Worm (Caenorhabditis elegans) whole organism, young adult: ENCODE measurements around the gene arrd-6.

Source experiments
- B0336.3 ChIP-seq: fragments of 200-800 bp; sonication (Bioruptor generic); IDR thresholded peaks from 2 replicates; pipeline ENCODE4 v1.3.6; 2022; ENCODE audit warnings: missing genetic modification characterization, missing compliant biosample characterization
- D2030.7 ChIP-seq: fragments of 200-800 bp; sonication (Bioruptor generic); IDR thresholded peaks from 2 replicates; pipeline ENCODE4 v1.3.6; 2022; ENCODE audit warnings: missing genetic modification reagents, missing genetic modification characterization, missing compliant biosample characterization
- F22D6.2 ChIP-seq: sonication (generic microtip); optimal IDR thresholded peaks from 2 replicates; lab custom pipeline; 2016; ENCODE audit warnings: mild to moderate bottlenecking, missing genetic modification characterization, missing compliant biosample characterization
- F23B12.7 ChIP-seq: sonication (generic microtip); optimal IDR thresholded peaks from 2 replicates; lab custom pipeline; 2017; ENCODE audit warnings: missing genetic modification characterization, mild to moderate bottlenecking, missing compliant biosample characterization, antibody characterized with exemption, moderate library complexity; ENCODE audit not compliant: insufficient read depth
- F33H1.4 ChIP-seq: fragments of 200-800 bp; sonication (Bioruptor generic); IDR thresholded peaks from 2 replicates; pipeline ENCODE4 v1.3.6; 2022; ENCODE audit warnings: missing genetic modification reagents, missing genetic modification characterization, missing compliant biosample characterization
- F37B4.10 ChIP-seq: fragments of 200-800 bp; sonication (Bioruptor generic); IDR thresholded peaks from 2 replicates; pipeline ENCODE4 v1.3.6; 2022; ENCODE audit warnings: missing genetic modification characterization, missing compliant biosample characterization
- F52B5.7 ChIP-seq: sonication (generic microtip); optimal IDR thresholded peaks from 2 replicates; lab custom pipeline; 2016; ENCODE audit warnings: mild to moderate bottlenecking, missing genetic modification characterization, missing compliant biosample characterization
- K12H6.12 ChIP-seq: fragments of 200-800 bp; sonication (Bioruptor generic); optimal IDR thresholded peaks from 2 replicates; lab custom pipeline; 2018; ENCODE audit warnings: mild to moderate bottlenecking, missing genetic modification characterization, missing compliant biosample characterization
- T07F8.4 ChIP-seq: sonication (generic microtip); optimal IDR thresholded peaks from 2 replicates; lab custom pipeline; 2016; ENCODE audit warnings: mild to moderate bottlenecking, missing genetic modification characterization, moderate library complexity, missing compliant biosample characterization
- Y53G8AR.9 ChIP-seq: fragments of 200-800 bp; sonication (Bioruptor generic); conservative IDR thresholded peaks from 2 replicates; pipeline ENCODE4 v1.3.6; 2022; ENCODE audit warnings: missing genetic modification reagents, missing genetic modification characterization, missing compliant biosample characterization
- Y56A3A.18 ChIP-seq: fragments of 200-800 bp; sonication (Bioruptor generic); IDR thresholded peaks from 2 replicates; pipeline ENCODE4 v1.3.6; 2022; ENCODE audit warnings: missing genetic modification reagents, missing genetic modification characterization, missing compliant biosample characterization
- Y79H2A.3 ChIP-seq: fragments of 200-800 bp; sonication (Bioruptor generic); conservative IDR thresholded peaks from 2 replicates; pipeline ENCODE4 v1.3.6; 2022; ENCODE audit warnings: missing genetic modification reagents, missing genetic modification characterization, missing compliant biosample characterization
- akir-1 ChIP-seq: fragments of 200-800 bp; sonication (Bioruptor generic); optimal IDR thresholded peaks from 2 replicates; lab custom pipeline; 2018; ENCODE audit warnings: mild to moderate bottlenecking, missing genetic modification characterization, moderate library complexity, missing compliant biosample characterization
- ama-1 ChIP-seq, 3 experiments: fragments of 150-350 bp in 1 of 3; sonication (generic microtip) in 2 of 3; optimal IDR thresholded peaks; 2 replicates each; lab custom pipeline; 2014 to 2018; ENCODE audit warnings: missing biosample characterization in 2 of 3, missing genetic modification characterization in 2 of 3, missing genetic modification reagents in 2 of 3
- aptf-2 ChIP-seq: fragments of 200-800 bp; sonication (Bioruptor generic); conservative IDR thresholded peaks from 2 replicates; pipeline ENCODE4 v1.3.6; 2022; ENCODE audit warnings: missing genetic modification reagents, missing genetic modification characterization, missing compliant biosample characterization
- attf-3 ChIP-seq: fragments of 200-800 bp; sonication (Bioruptor generic); conservative IDR thresholded peaks from 2 replicates; pipeline ENCODE4 v1.3.6; 2022; ENCODE audit warnings: missing genetic modification reagents, missing genetic modification characterization, missing compliant biosample characterization
- attf-6 ChIP-seq: fragments of 200-800 bp; sonication (Bioruptor generic); IDR thresholded peaks from 2 replicates; pipeline ENCODE4 v1.3.6; 2022; ENCODE audit warnings: missing genetic modification reagents, missing genetic modification characterization, missing compliant biosample characterization
- ceh-100 ChIP-seq: fragments of 200-800 bp; sonication (Bioruptor generic); IDR thresholded peaks from 2 replicates; pipeline ENCODE4 v1.3.6; 2022; ENCODE audit warnings: missing genetic modification reagents, missing genetic modification characterization, missing compliant biosample characterization
- ceh-91 ChIP-seq: fragments of 200-800 bp; sonication (Bioruptor generic); IDR thresholded peaks from 2 replicates; pipeline ENCODE4 v1.3.6; 2022; ENCODE audit warnings: missing genetic modification reagents, missing genetic modification characterization, missing compliant biosample characterization
- dox-1 ChIP-seq: fragments of 200-800 bp; sonication (Bioruptor generic); IDR thresholded peaks from 2 replicates; pipeline ENCODE4 v1.3.6; 2022; ENCODE audit warnings: missing genetic modification reagents, missing genetic modification characterization, missing compliant biosample characterization
- egl-18 ChIP-seq: fragments of 200-800 bp; sonication (Bioruptor generic); IDR thresholded peaks from 2 replicates; pipeline ENCODE4 v1.3.6; 2022; ENCODE audit warnings: missing genetic modification reagents, missing genetic modification characterization, missing compliant biosample characterization
- egl-44 ChIP-seq: fragments of 200-800 bp; sonication (Bioruptor generic); IDR thresholded peaks from 2 replicates; pipeline ENCODE4 v1.3.6; 2022; ENCODE audit warnings: missing genetic modification reagents, missing genetic modification characterization, missing compliant biosample characterization
- egrh-3 ChIP-seq: fragments of 200-800 bp; sonication (Bioruptor generic); IDR thresholded peaks from 2 replicates; pipeline ENCODE4 v1.3.6; 2022; ENCODE audit warnings: missing genetic modification reagents, missing genetic modification characterization, missing compliant biosample characterization
- gei-17 ChIP-seq: fragments of 200-800 bp; sonication (Bioruptor generic); optimal IDR thresholded peaks from 2 replicates; lab custom pipeline; 2018; ENCODE audit warnings: mild to moderate bottlenecking, missing genetic modification characterization, missing compliant biosample characterization
- hrde-1 ChIP-seq: sonication (generic microtip); optimal IDR thresholded peaks from 2 replicates; lab custom pipeline; 2016; ENCODE audit warnings: missing genetic modification characterization, mild to moderate bottlenecking, missing compliant biosample characterization, moderate library complexity, missing genotype, missing genetic modification reagents, borderline replicate concordance
- hsf-1 ChIP-seq: fragments of 200-800 bp; sonication (Bioruptor generic); IDR thresholded peaks from 2 replicates; pipeline ENCODE4 v1.3.6; 2022; ENCODE audit warnings: missing genetic modification reagents, missing genetic modification characterization, missing compliant biosample characterization
- let-526 ChIP-seq: fragments of 200-800 bp; sonication (Bioruptor generic); IDR thresholded peaks from 2 replicates; pipeline ENCODE4 v1.3.6; 2022; ENCODE audit warnings: missing genetic modification reagents, missing genetic modification characterization, missing compliant biosample characterization
- let-607 ChIP-seq, 2 experiments: fragments of 200-800 bp in 1 of 2; sonication (Bioruptor generic) in 1 of 2; sonication (generic microtip) in 1 of 2; optimal IDR thresholded peaks; 2 replicates each; lab custom pipeline; 2016 to 2018; ENCODE audit warnings: mild to moderate bottlenecking in 2 of 2, missing compliant biosample characterization in 2 of 2, missing genetic modification characterization in 2 of 2, moderate library complexity in 2 of 2, missing genotype in 1 of 2
- lin-35 ChIP-seq, 3 experiments: fragments of 150-350 bp in 2 of 3; sonication (generic microtip) in 1 of 3; optimal IDR thresholded peaks; 2 replicates each; lab custom pipeline; 2014 to 2018; ENCODE audit warnings: missing biosample characterization in 3 of 3, missing genetic modification characterization in 3 of 3, missing genetic modification reagents in 3 of 3
- lin-54 ChIP-seq: fragments of 200-800 bp; sonication (Bioruptor generic); optimal IDR thresholded peaks from 2 replicates; lab custom pipeline; 2018; ENCODE audit warnings: mild to moderate bottlenecking, missing genetic modification characterization, missing compliant biosample characterization
- madf-3 ChIP-seq: fragments of 200-800 bp; sonication (Bioruptor generic); IDR thresholded peaks from 2 replicates; pipeline ENCODE4 v1.3.6; 2022; ENCODE audit warnings: missing genetic modification reagents, missing genetic modification characterization, missing compliant biosample characterization
- madf-6 ChIP-seq: fragments of 200-800 bp; sonication (Bioruptor generic); IDR thresholded peaks from 2 replicates; pipeline ENCODE4 v1.3.6; 2022; ENCODE audit warnings: missing genetic modification reagents, missing genetic modification characterization, missing compliant biosample characterization
- mel-28 ChIP-seq: sonication (generic microtip); optimal IDR thresholded peaks from 2 replicates; lab custom pipeline; 2016; ENCODE audit warnings: borderline replicate concordance, mild to moderate bottlenecking, missing genetic modification characterization, missing compliant biosample characterization
- nfya-1 ChIP-seq: sonication (generic microtip); optimal IDR thresholded peaks from 2 replicates; lab custom pipeline; 2017; ENCODE audit warnings: antibody characterized with exemption, missing compliant biosample characterization, missing genetic modification characterization, borderline replicate concordance; ENCODE audit not compliant: insufficient read depth
- nfyb-1 ChIP-seq: fragments of 200-800 bp; sonication (Bioruptor generic); IDR thresholded peaks from 2 replicates; pipeline ENCODE4 v1.3.6; 2022; ENCODE audit warnings: missing genetic modification reagents, missing genetic modification characterization, missing compliant biosample characterization
- nhr-80 ChIP-seq: sonication (generic microtip); optimal IDR thresholded peaks from 2 replicates; lab custom pipeline; 2016; ENCODE audit warnings: missing genetic modification characterization, missing compliant biosample characterization
- nhr-90 ChIP-seq: sonication (generic microtip); optimal IDR thresholded peaks from 2 replicates; lab custom pipeline; 2016; ENCODE audit warnings: missing genotype, mild to moderate bottlenecking, missing genetic modification characterization, missing compliant biosample characterization
- rpc-1 ChIP-seq, 2 experiments: fragments of 150-350 bp in 1 of 2; sonication (generic microtip) in 1 of 2; optimal IDR thresholded peaks; 2 replicates each; lab custom pipeline; 2014 to 2018; ENCODE audit warnings: missing biosample characterization in 1 of 2, missing genetic modification characterization in 1 of 2, missing genetic modification reagents in 1 of 2, missing genotype in 1 of 2
- snpc-1.3 ChIP-seq: sonication (generic microtip); optimal IDR thresholded peaks from 2 replicates; lab custom pipeline; 2017; ENCODE audit warnings: missing genetic modification characterization, mild to moderate bottlenecking, missing compliant biosample characterization, antibody characterized with exemption, moderate library complexity, missing genotype, missing genetic modification reagents; ENCODE audit not compliant: insufficient read depth
- snpc-3.4 ChIP-seq: sonication (generic microtip); optimal IDR thresholded peaks from 2 replicates; lab custom pipeline; 2017; ENCODE audit warnings: missing genetic modification characterization, mild to moderate bottlenecking, missing compliant biosample characterization, antibody characterized with exemption, moderate library complexity, missing genotype, missing genetic modification reagents
- tbp1 ChIP-seq: fragments of 200-800 bp; sonication (Bioruptor generic); optimal IDR thresholded peaks from 2 replicates; lab custom pipeline; 2018; ENCODE audit warnings: mild to moderate bottlenecking, missing genetic modification characterization, missing compliant biosample characterization
- unc-62 ChIP-seq: fragments of 150-350 bp; optimal IDR thresholded peaks from 2 replicates; lab custom pipeline; 2014; ENCODE audit warnings: missing biosample characterization, missing genetic modification reagents, missing genetic modification characterization
- ztf-18 ChIP-seq: sonication (generic microtip); optimal IDR thresholded peaks from 2 replicates; lab custom pipeline; 2016; ENCODE audit warnings: missing genotype, mild to moderate bottlenecking, missing genetic modification characterization, missing compliant biosample characterization
- ztf-25 ChIP-seq: fragments of 200-800 bp; sonication (Bioruptor generic); IDR thresholded peaks from 2 replicates; pipeline ENCODE4 v1.3.6; 2022; ENCODE audit warnings: missing genetic modification reagents, missing genetic modification characterization, missing compliant biosample characterization
- ztf-26 ChIP-seq: sonication (generic microtip); optimal IDR thresholded peaks from 2 replicates; lab custom pipeline; 2017; ENCODE audit warnings: missing genetic modification characterization, missing compliant biosample characterization
- ztf-28 ChIP-seq: fragments of 200-800 bp; sonication (Bioruptor generic); IDR thresholded peaks from 2 replicates; pipeline ENCODE4 v1.3.6; 2022; ENCODE audit warnings: missing genetic modification reagents, missing genetic modification characterization, missing compliant biosample characterization

arrd-6 gene

ce11 chrII:11097154-11097887 is 45.2 kb upstream of the arrd-6 start, which contains the start of the genes rpl-36.A and nuo-1 (continued):
- peak; percentile 47 for TF ChIP-seq tbp1
- TF ChIP-seq let-526 (GFP tag; lab: Robert Waterston, UW) = no peak
- TF ChIP-seq K12H6.12 (tag; lab: Kevin White, UChicago) = peak; percentile 46
- TF ChIP-seq nfya-1 (tag; lab: Kevin White, UChicago) = no peak
- TF ChIP-seq Y53G8AR.9 (GFP tag; lab: Robert Waterston, UW) = no peak
- TF ChIP-seq snpc-1.3 = peak; percentile 37
- no peak for TF ChIP-seq F37B4.10
- TF ChIP-seq unc-62 (GFP tag; lab: Kevin White, UChicago) = peak; percentile 9
- no peak for TF ChIP-seq ztf-25 (GFP tag; lab: Robert Waterston, UW)
- TF ChIP-seq ztf-26 (tag; lab: Kevin White, UChicago) = no peak
- TF ChIP-seq nhr-80 (tag; lab: Kevin White, UChicago) = peak; percentile 32
- peak; percentile 65 for TF ChIP-seq ceh-91
- TF ChIP-seq madf-3 = no peak
- no peak for TF ChIP-seq egl-18 (GFP tag; lab: Robert Waterston, UW)
- peak; percentile 60 for TF ChIP-seq snpc-3.4 (tag; lab: Kevin White, UChicago)
- peak in 1 of 3 experiments; percentile 67 for TF ChIP-seq lin-35 (GFP tag; optimal IDR thresholded peaks at IDR 0.05; lab: Kevin White, UChicago)
- TF ChIP-seq nhr-90 (tag; lab: Kevin White, UChicago) = no peak
- TF ChIP-seq attf-6 = no peak
- TF ChIP-seq ceh-100 (GFP tag; lab: Robert Waterston, UW) = no peak
- peak; percentile 32 for TF ChIP-seq ztf-18 (tag; lab: Kevin White, UChicago)
- TF ChIP-seq nfyb-1 = 0 out of 2 replicates have a peak, but pooled peaks have one; percentile 10
- TF ChIP-seq madf-6 (GFP tag; lab: Robert Waterston, UW) = peak; percentile 70
- TF ChIP-seq F33H1.4 (GFP tag; lab: Robert Waterston, UW) = peak; percentile 95
- no peak for TF ChIP-seq aptf-2 (GFP tag; lab: Robert Waterston, UW)
- TF ChIP-seq akir-1 = no peak
- no peak for TF ChIP-seq mel-28 (tag; lab: Kevin White, UChicago)
- no peak for TF ChIP-seq egrh-3 (GFP tag; lab: Robert Waterston, UW)
- TF ChIP-seq lin-54 (GFP tag; lab: Kevin White, UChicago) = peak; percentile 73
- no peak for TF ChIP-seq rpc-1 (optimal IDR thresholded peaks at IDR 0.05; lab: Kevin White, UChicago)
- TF ChIP-seq rpc-1 (tag; optimal IDR thresholded peaks at IDR 0.05; lab: Kevin White, UChicago) = no peak
- no peak for TF ChIP-seq T07F8.4
- peak; percentile 92 for TF ChIP-seq attf-3 (GFP tag; lab: Robert Waterston, UW)
- no peak for TF ChIP-seq hrde-1 (tag; lab: Kevin White, UChicago)
- TF ChIP-seq F23B12.7 (tag; lab: Kevin White, UChicago) = peak; percentile 91
- TF ChIP-seq Y56A3A.18 (GFP tag; lab: Robert Waterston, UW) = no peak
- peak; percentile 71 for TF ChIP-seq D2030.7
- no peak for TF ChIP-seq ama-1 (optimal IDR thresholded peaks at IDR 0.05; lab: Kevin White, UChicago)
- no peak for TF ChIP-seq ama-1 (GFP tag; optimal IDR thresholded peaks at IDR 0.05; lab: Kevin White, UChicago)
- TF ChIP-seq dox-1 = peak; percentile 38; the same call in 1 of the 2 replicates
- no peak for TF ChIP-seq F22D6.2 (tag; lab: Kevin White, UChicago)
- TF ChIP-seq B0336.3 (GFP tag; lab: Robert Waterston, UW) = no peak
- TF ChIP-seq F52B5.7 (tag; lab: Kevin White, UChicago) = no peak
- TF ChIP-seq ztf-28 = no peak
- TF ChIP-seq gei-17 (GFP tag; lab: Kevin White, UChicago) = no peak
- no peak for TF ChIP-seq egl-44 (GFP tag; lab: Robert Waterston, UW)
- TF ChIP-seq let-607 (tag; optimal IDR thresholded peaks at IDR 0.05; lab: Kevin White, UChicago) = no peak
- TF ChIP-seq hsf-1 = no peak
- TF ChIP-seq Y79H2A.3 (GFP tag; lab: Robert Waterston, UW) = no peak
